Worm (Caenorhabditis elegans): ENCODE results near the gene F14H12.8.

The F14H12.8 gene

DNA sequence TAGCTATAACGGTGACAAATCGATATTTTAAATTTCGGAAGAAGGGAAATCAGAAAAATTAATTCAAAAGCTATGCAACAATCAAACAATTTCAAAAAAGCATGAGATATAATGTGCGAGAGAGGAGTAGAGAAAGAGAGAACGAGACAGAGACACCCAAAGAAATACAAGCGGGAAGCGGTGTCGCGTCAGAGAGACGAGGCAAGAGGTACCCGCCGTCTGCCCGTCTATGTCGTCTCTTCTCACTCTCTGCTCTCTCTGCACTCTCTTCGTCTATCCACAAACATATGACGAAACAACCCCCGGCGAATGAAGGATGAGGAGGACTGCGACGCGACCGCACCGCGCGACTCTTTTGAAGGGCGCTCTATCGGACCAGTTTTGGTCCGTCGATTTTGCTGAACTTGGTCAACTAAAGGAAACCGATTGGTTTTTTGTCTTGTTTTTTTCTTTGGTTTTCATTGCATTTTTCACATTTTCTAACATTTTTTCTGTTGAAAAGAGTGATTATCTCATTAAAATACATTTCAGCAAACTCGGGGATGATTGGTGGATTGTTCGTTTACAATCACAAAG is 24.1 kb upstream of the F14H12.8 start, which contains the start of gene dpy-23 (continued):
- TF ChIP-seq Y55F3AM.14 (GFP tag; optimal IDR thresholded peaks at IDR 0.05) (peak; percentile 89), nhr-129 (tag; optimal IDR thresholded peaks at IDR 0.05) (peak; percentile 97), lsy-2 (tag; optimal IDR thresholded peaks at IDR 0.05) (peak; percentile 75 to 91), nhr-21 (tag; optimal IDR thresholded peaks at IDR 0.05) (peak; percentile 86), lin-11 (tag; optimal IDR thresholded peaks at IDR 0.05) (peak; percentile 96), fos-1 (tag; optimal IDR thresholded peaks at IDR 0.05) (peak; percentile 91), sem-4 (tag; optimal IDR thresholded peaks at IDR 0.05) (peak; percentile 93), lin-39 (tag; optimal IDR thresholded peaks at IDR 0.05) (no peak)

DNA sequence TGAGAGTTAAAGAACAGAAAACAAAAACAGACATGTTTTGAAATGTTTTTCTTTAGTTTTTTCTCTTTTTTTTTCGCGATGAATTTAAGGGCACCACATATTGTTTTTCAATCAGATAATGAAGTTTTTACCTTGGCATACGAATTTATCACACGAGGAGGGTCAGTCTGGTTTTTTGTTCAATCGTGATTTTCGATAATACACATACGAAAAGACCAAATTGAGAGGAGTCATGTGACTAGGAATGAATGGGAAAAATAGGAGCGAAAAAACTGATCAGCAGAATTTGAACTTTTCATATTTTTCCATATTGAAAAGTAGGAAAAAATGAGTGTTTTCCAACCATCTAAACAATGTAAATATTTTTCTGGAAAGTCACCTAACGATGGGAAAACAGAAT is 21.7 kb upstream of the F14H12.8 start:
- TF ChIP-seq alr-1 (tag; optimal IDR thresholded peaks at IDR 0.05) (no peak), gmeb-1 (tag; optimal IDR thresholded peaks at IDR 0.05) (peak; percentile 41), F13H6.1 (tag; optimal IDR thresholded peaks at IDR 0.05) (no peak), nhr-25 (tag; optimal IDR thresholded peaks at IDR 0.05) (peak; percentile 71)

DNA sequence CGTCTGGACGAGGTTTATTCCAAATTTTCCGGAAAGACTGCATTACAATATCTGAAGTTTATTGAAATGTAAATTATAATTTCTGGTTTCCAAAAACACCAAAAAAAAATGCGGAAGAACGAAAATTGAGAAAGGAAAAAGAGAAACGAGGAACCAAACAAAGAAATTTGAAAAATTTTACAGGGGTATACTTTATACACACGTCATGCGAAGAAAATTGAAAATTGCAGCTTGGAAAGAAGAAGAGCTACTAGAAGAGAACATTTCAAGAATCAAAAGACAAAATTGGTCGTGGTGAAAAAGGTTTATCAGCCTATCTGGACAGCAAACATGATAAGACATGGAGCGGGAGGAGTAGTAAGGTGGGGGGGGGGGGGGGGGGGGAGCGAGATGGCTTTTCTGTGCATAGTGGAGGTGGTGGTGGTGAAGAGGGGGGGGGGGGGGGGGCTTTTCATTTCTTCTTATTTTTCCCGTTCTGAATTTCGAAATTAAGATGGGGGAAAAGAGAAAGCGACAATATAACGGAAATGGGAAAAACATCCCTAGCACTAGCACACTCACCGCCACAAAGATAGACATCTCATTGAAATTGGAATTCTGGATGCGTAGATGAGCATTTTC is 18.6 kb upstream of the F14H12.8 start, which contains the start of gene lst-2:
Gene lst-2, minus strand, starts transcription at position 51 of the 621 bp plus-strand sequence.
- peak; percentile 11 for TF ChIP-seq unc-55 (GFP tag; optimal IDR thresholded peaks at IDR 0.05)
- no peak for TF ChIP-seq zag-1 (tag; optimal IDR thresholded peaks at IDR 0.05)

DNA sequence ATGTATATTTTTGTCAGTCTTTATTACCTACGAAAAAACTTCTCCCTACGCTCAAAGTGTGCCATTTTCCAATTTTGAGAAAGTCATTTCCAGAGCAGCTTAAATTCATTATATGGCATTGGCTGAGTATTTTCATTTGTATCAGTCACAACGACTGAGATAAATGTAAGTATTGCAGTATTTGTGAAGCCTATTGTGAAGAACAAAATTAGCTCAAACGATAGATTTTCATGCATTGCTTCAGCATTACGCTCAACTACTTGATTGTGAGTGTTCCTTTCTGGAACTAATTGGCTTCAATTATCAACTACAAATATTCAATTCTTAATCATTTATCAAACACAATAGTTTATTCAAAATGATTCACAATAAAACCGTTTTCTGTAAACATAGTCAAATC is 12.9 kb upstream of the F14H12.8 start, which contains the start of gene R160.12:
Gene R160.12, minus strand, starts transcription at position 101 of the 400 bp plus-strand sequence.
- no peak for TF ChIP-seq C34F6.9 (tag; optimal IDR thresholded peaks at IDR 0.05)
- TF ChIP-seq R02D3.7 (tag; optimal IDR thresholded peaks at IDR 0.05) = no peak
- TF ChIP-seq ceh-16 (tag; optimal IDR thresholded peaks at IDR 0.05) = no peak
- no peak for TF ChIP-seq snpc-4 (tag; optimal IDR thresholded peaks at IDR 0.05)
- no peak for TF ChIP-seq nhr-77 (tag; optimal IDR thresholded peaks at IDR 0.05)
- no peak for TF ChIP-seq mab-5 (tag; optimal IDR thresholded peaks at IDR 0.05)
- TF ChIP-seq nhr-6 (tag; optimal IDR thresholded peaks at IDR 0.05) = no peak
- no peak for TF ChIP-seq alr-1 (tag; optimal IDR thresholded peaks at IDR 0.05)
- no peak for TF ChIP-seq F13H6.1 (tag; optimal IDR thresholded peaks at IDR 0.05)
- no peak for TF ChIP-seq lin-13 (GFP tag; optimal IDR thresholded peaks at IDR 0.05)
- no peak for TF ChIP-seq lin-39 (tag; optimal IDR thresholded peaks at IDR 0.05)
- no peak for TF ChIP-seq elt-3 (tag; optimal IDR thresholded peaks at IDR 0.05)
- TF ChIP-seq ztf-1 (GFP tag; conservative IDR thresholded peaks at IDR 0.05) = no peak
- no peak for TF ChIP-seq ceh-82 (tag; optimal IDR thresholded peaks at IDR 0.05)
- no peak for TF ChIP-seq egl-27 (tag; optimal IDR thresholded peaks at IDR 0.05)

DNA sequence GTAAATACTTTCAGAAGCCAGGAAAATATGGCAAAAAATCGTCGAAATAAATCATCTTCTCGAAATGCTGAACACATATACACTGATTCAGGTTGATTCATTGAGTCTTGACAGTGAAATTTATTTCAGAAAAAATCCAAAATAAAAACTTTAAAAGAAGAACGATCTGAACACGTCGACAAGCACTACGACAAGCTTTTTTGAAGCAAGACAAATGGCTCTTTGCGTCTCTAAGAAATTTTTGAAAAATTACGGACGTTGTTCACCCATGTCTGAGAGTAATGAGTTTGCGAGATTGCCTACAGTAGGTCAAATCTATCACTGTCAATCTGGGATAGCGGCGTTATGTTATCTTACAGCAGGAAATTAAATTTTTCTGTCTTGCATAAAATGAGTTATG is 12.0 kb upstream of the F14H12.8 start, which contains the start of gene R160.2:
Gene R160.2, minus strand, starts transcription at position 101 of the 400 bp plus-strand sequence.
- TF ChIP-seq ZK546.5 (tag; optimal IDR thresholded peaks at IDR 0.05) (no peak), fos-1 (tag; optimal IDR thresholded peaks at IDR 0.05) (no peak), nhr-12 (tag; optimal IDR thresholded peaks at IDR 0.05) (no peak), nhr-21 (tag; optimal IDR thresholded peaks at IDR 0.05) (no peak), egl-27 (tag; optimal IDR thresholded peaks at IDR 0.05) (no peak), Y55F3AM.14 (GFP tag; optimal IDR thresholded peaks at IDR 0.05) (no peak), lin-13 (GFP tag; optimal IDR thresholded peaks at IDR 0.05) (no peak), mab-5 (tag; optimal IDR thresholded peaks at IDR 0.05) (no peak), gmeb-1 (tag; optimal IDR thresholded peaks at IDR 0.05) (no peak), nhr-77 (tag; optimal IDR thresholded peaks at IDR 0.05) (no peak), zag-1 (tag; optimal IDR thresholded peaks at IDR 0.05) (no peak)

- TF ChIP-seq mab-5 (tag; optimal IDR thresholded peaks at IDR 0.05) (no peak), peb-1 (tag; optimal IDR thresholded peaks at IDR 0.05) (no peak), ceh-82 (tag; optimal IDR thresholded peaks at IDR 0.05) (no peak), alr-1 (tag; optimal IDR thresholded peaks at IDR 0.05) (no peak), ztf-11 (tag; optimal IDR thresholded peaks at IDR 0.05) (no peak), nhr-23 (tag; optimal IDR thresholded peaks at IDR 0.05) (no peak), ama-1 (optimal IDR thresholded peaks at IDR 0.05) (no peak), crh-2 (tag; optimal IDR thresholded peaks at IDR 0.05) (no peak), nhr-21 (tag; optimal IDR thresholded peaks at IDR 0.05) (no peak), ceh-16 (tag; optimal IDR thresholded peaks at IDR 0.05) (no peak)
Observed at ce11 chrX:4373123-4373522, 8.3 kb upstream of the F14H12.8 start, which contains the start of gene R160.6. Gene R160.6, minus strand, starts transcription at chrX:4373223.

All from whole organism, L2 larva.